Worm (Caenorhabditis elegans): ENCODE results near the gene R07E5.17.

R07E5.17 gene

ce11 chrIII:4428797-4429196 lies 24.6 kb upstream of the R07E5.17 start:
- TF ChIP-seq B0035.1 (tag; optimal IDR thresholded peaks at IDR 0.05) (no peak), lin-35 (GFP tag; optimal IDR thresholded peaks at IDR 0.05) (no peak), ztf-6 (GFP tag; IDR thresholded peaks at IDR 0.05) (no peak), F57A8.1 (GFP tag; optimal IDR thresholded peaks at IDR 0.05) (no peak), nfya-2 (GFP tag; IDR thresholded peaks at IDR 0.05) (no peak), hlh-26 (GFP tag; conservative IDR thresholded peaks at IDR 0.05) (no peak), ZK185.1 (tag; optimal IDR thresholded peaks at IDR 0.05; ENCODE audit: poor library complexity, severe bottlenecking) (no peak), K12H6.12 (tag; optimal IDR thresholded peaks at IDR 0.05) (no peak), lag-1 (GFP tag; IDR thresholded peaks at IDR 0.05) (no peak), repo-1 (tag; optimal IDR thresholded peaks at IDR 0.05) (no peak), lin-26 (GFP tag; IDR thresholded peaks at IDR 0.05) (peak; percentile 89; the same call in 1 of the 2 replicates), bed-1 (GFP tag; IDR thresholded peaks at IDR 0.05) (0 out of 2 replicates have a peak, but pooled peaks have one; percentile 59), lin-54 (GFP tag; optimal IDR thresholded peaks at IDR 0.05) (peak; percentile 25), T26A5.8 (tag; optimal IDR thresholded peaks at IDR 0.05) (no peak), ets-4 (GFP tag; optimal IDR thresholded peaks at IDR 0.05) (no peak), madf-3 (GFP tag; IDR thresholded peaks at IDR 0.05) (no peak), gei-17 (GFP tag; optimal IDR thresholded peaks at IDR 0.05) (no peak), snpc-1.3 (tag; optimal IDR thresholded peaks at IDR 0.05; ENCODE audit: insufficient read depth) (no peak), dpff-1 (tag; optimal IDR thresholded peaks at IDR 0.05) (no peak), snpc-4 (GFP tag; optimal IDR thresholded peaks at IDR 0.05) (no peak), snpc-4 (tag; optimal IDR thresholded peaks at IDR 0.05) (peak; percentile 7 to 87 (median 58)), let-526 (GFP tag; IDR thresholded peaks at IDR 0.05) (no peak), Y95B8A.8 (GFP tag; IDR thresholded peaks at IDR 0.05) (no peak), madf-8 (GFP tag; conservative IDR thresholded peaks at IDR 0.05) (peak; percentile 61), ztf-25 (GFP tag; IDR thresholded peaks at IDR 0.05) (no peak), nhr-179 (tag; optimal IDR thresholded peaks at IDR 0.05) (no peak), lsy-27 (tag; optimal IDR thresholded peaks at IDR 0.05; ENCODE audit: borderline replicate concordance, insufficient read depth) (no peak), F33H1.4 (GFP tag; IDR thresholded peaks at IDR 0.05) (peak; percentile 7; the same call in 1 of the 2 replicates), Y53F4B.3 (GFP tag; IDR thresholded peaks at IDR 0.05) (no peak), nhr-27 (tag; optimal IDR thresholded peaks at IDR 0.05) (no peak), athp-1 (tag; optimal IDR thresholded peaks at IDR 0.05) (no peak), zfh-2 (GFP tag; conservative IDR thresholded peaks at IDR 0.05) (peak; percentile 34; the same call in 1 of the 2 replicates), unc-130 (GFP tag; optimal IDR thresholded peaks at IDR 0.05) (no peak), him-1 (tag; optimal IDR thresholded peaks at IDR 0.05) (peak; percentile 54), chd-7 (tag; optimal IDR thresholded peaks at IDR 0.05) (peak; percentile 6), F55B11.4 (tag; optimal IDR thresholded peaks at IDR 0.05; ENCODE audit: borderline replicate concordance, insufficient read depth) (no peak), attf-3 (GFP tag; conservative IDR thresholded peaks at IDR 0.05) (no peak), ztf-28 (GFP tag; IDR thresholded peaks at IDR 0.05) (no peak), efl-1 (GFP tag; optimal IDR thresholded peaks at IDR 0.05) (no peak), F22D6.2 (tag; optimal IDR thresholded peaks at IDR 0.05) (no peak), ceh-40 (GFP tag; IDR thresholded peaks at IDR 0.05) (no peak), mcd-1 (GFP tag; IDR thresholded peaks at IDR 0.05) (no peak), lin-40 (tag; optimal IDR thresholded peaks at IDR 0.05) (no peak), C17E4.6 (GFP tag; IDR thresholded peaks at IDR 0.05) (no peak), F23B12.7 (tag; optimal IDR thresholded peaks at IDR 0.05; ENCODE audit: insufficient read depth) (no peak), tbp1 (GFP tag; optimal IDR thresholded peaks at IDR 0.05) (peak; percentile 88), bed-2 (GFP tag; IDR thresholded peaks at IDR 0.05) (no peak), F49E8.2 (tag; optimal IDR thresholded peaks at IDR 0.05; ENCODE audit: insufficient read depth) (no peak)

All from whole organism, young adult.